Worm (Caenorhabditis elegans): ENCODE measurements around the gene R08C7.8.

DNA sequence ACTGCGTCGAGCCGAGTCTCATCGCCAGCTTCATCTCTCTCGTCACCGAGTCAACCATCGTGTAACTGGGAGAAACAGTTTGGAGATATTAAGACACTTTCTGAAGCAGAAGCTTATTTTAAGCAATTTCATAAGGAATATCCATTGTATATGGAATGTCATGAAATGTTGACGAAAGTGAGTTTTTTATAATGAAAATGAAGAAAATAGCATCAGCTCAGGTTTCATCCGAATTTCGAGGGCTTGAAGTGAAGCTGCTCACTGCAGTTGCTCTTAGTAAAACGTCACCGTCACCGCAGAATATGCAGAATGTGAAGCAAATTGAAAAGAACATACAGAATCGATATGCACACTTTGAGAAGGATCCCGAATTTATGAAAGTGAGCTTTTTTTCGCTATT, 21.2 kb downstream of the R08C7.8 start:
- TF ChIP-seq mab-5 (tag; optimal IDR thresholded peaks at IDR 0.05), result no peak
- TF ChIP-seq lsy-2 (tag; optimal IDR thresholded peaks at IDR 0.05), result no peak
- no peak for TF ChIP-seq ztf-11 (tag; optimal IDR thresholded peaks at IDR 0.05)
- TF ChIP-seq ces-1 (GFP tag; optimal IDR thresholded peaks at IDR 0.05), result no peak
- TF ChIP-seq mep-1 (tag; optimal IDR thresholded peaks at IDR 0.05), result no peak
- TF ChIP-seq lin-13 (tag; optimal IDR thresholded peaks at IDR 0.05), result no peak
- TF ChIP-seq nhr-12 (tag; optimal IDR thresholded peaks at IDR 0.05), result no peak
- no peak for TF ChIP-seq nhr-28 (tag; optimal IDR thresholded peaks at IDR 0.05)
